Worm (Caenorhabditis elegans) whole organism, L4/young adult: ENCODE results near the gene tat-1.

ENCODE experiments used
- W03F9.2 ChIP-seq: fragments of 150-350 bp; optimal IDR thresholded peaks from 2 replicates; lab custom pipeline; 2014; ENCODE audit warnings: missing biosample characterization, missing genetic modification characterization
- dao-5 ChIP-seq: sonication (generic microtip); optimal IDR thresholded peaks from 2 replicates; lab custom pipeline; 2016; ENCODE audit warnings: missing genotype, missing genetic modification characterization, moderate library complexity, missing compliant biosample characterization
- him-1 ChIP-seq: sonication (generic microtip); optimal IDR thresholded peaks from 2 replicates; lab custom pipeline; 2016; ENCODE audit warnings: missing genotype, missing genetic modification reagents, missing genetic modification characterization, missing compliant biosample characterization

DNA sequence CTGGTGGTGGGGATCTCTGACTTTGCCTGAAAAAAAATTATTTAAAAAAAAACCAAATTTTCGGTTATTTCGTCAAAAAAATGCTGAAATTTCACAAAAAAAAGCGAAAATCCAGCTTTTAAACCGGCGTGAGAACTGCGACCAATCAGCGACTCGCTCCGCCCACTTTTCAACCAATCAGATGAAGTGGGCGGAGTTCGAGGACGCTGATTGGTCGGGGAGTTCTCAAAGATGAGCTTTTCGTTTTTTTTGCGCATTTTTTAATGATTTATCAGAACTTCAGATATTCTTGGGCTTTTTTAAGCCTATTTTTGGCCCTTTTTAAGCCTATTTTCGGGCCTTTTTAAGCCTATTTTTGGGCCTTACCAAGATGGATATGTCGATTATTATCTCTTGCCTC is 1.3 kb downstream of the tat-1 start:
- TF ChIP-seq him-1 (no peak), W03F9.2 (tag; lab: Kevin White, UChicago) (no peak), dao-5 (tag; lab: Kevin White, UChicago) (no peak)
